Fruit fly (Drosophila melanogaster) whole organism, embryonic: ENCODE results near the gene CG6028.
A peak's percentile ranks its signal among the peaks of the same experiment; 100 is the strongest.

Source experiments
- Awh ChIP-seq: fragments of 200-800 bp; sonication (Bioruptor generic); IDR thresholded peaks from 2 replicates; pipeline ENCODE4, ENCODE4 v1.3.6; 2022; ENCODE audit warnings: missing biosample characterization, missing genetic modification characterization
- CG10543 ChIP-seq: fragments of 200-800 bp; sonication (Bioruptor generic); optimal IDR thresholded peaks from 3 replicates; lab custom pipeline; 2017; ENCODE audit warnings: missing biosample characterization, mild to moderate bottlenecking, missing genetic modification characterization, moderate library complexity
- CG10979 ChIP-seq: fragments of 200-800 bp; sonication (Bioruptor generic); optimal IDR thresholded peaks from 2 replicates; lab custom pipeline; 2018; ENCODE audit warnings: missing biosample characterization, mild to moderate bottlenecking, missing genetic modification characterization, moderate library complexity
- CG12071 ChIP-seq: fragments of 200-800 bp; sonication (Bioruptor generic); optimal IDR thresholded peaks from 3 replicates; lab custom pipeline; 2018; ENCODE audit warnings: missing biosample characterization, mild to moderate bottlenecking, missing genetic modification characterization
- CG14050 ChIP-seq: fragments of 200-800 bp; sonication (Bioruptor generic); IDR thresholded peaks from 3 replicates; pipeline ENCODE4 v1.3.6; 2022; ENCODE audit warnings: missing biosample characterization, missing genetic modification characterization
- CG17359 ChIP-seq: fragments of 200-800 bp; sonication (Bioruptor generic); optimal IDR thresholded peaks from 3 replicates; lab custom pipeline; 2018; ENCODE audit warnings: missing biosample characterization, mild to moderate bottlenecking, missing genetic modification characterization, moderate library complexity
- CG17385 ChIP-seq: fragments of 200-800 bp; sonication (Bioruptor generic); optimal IDR thresholded peaks from 3 replicates; lab custom pipeline; 2018; ENCODE audit warnings: missing biosample characterization, mild to moderate bottlenecking, missing genetic modification characterization
- CG2199 ChIP-seq: fragments of 200-800 bp; sonication (Bioruptor generic); IDR thresholded peaks from 3 replicates; pipeline ENCODE4 v1.3.6; 2022; ENCODE audit warnings: missing biosample characterization, missing genetic modification characterization
- CG31441 ChIP-seq: fragments of 200-800 bp; sonication (Bioruptor generic); IDR thresholded peaks from 2 replicates; pipeline ENCODE4 v1.3.6; 2022; ENCODE audit warnings: missing biosample characterization, missing genetic modification characterization
- CG5953 ChIP-seq: fragments of 200-800 bp; sonication (Bioruptor generic); IDR thresholded peaks from 2 replicates; pipeline ENCODE4 v1.3.6; 2022; ENCODE audit warnings: missing biosample characterization, missing genetic modification characterization
- CG6765 ChIP-seq: fragments of 200-800 bp; sonication (Bioruptor generic); optimal IDR thresholded peaks from 3 replicates; lab custom pipeline; 2017; ENCODE audit warnings: missing biosample characterization, mild to moderate bottlenecking, missing genetic modification characterization
- CG6791 ChIP-seq: fragments of 200-800 bp; sonication (Bioruptor generic); IDR thresholded peaks from 3 replicates; pipeline ENCODE4 v1.3.6; 2022; ENCODE audit warnings: missing biosample characterization, missing genetic modification characterization; ENCODE audit not compliant: partially characterized antibody
- CG6813 ChIP-seq: fragments of 200-800 bp; sonication (Bioruptor generic); optimal IDR thresholded peaks from 2 replicates; lab custom pipeline; 2017; ENCODE audit warnings: missing biosample characterization, missing genetic modification characterization, mild to moderate bottlenecking, moderate library complexity, missing genetic modification reagents
- CTCF ChIP-seq: fragments of 200-800 bp; sonication (Bioruptor generic); optimal IDR thresholded peaks from 2 replicates; lab custom pipeline; 2017; ENCODE audit warnings: missing biosample characterization, mild to moderate bottlenecking, missing genetic modification characterization, moderate library complexity
- Doc3 ChIP-seq: fragments of 200-800 bp; sonication (Bioruptor generic); IDR thresholded peaks from 3 replicates; pipeline ENCODE4 v1.3.6; 2022; ENCODE audit warnings: missing biosample characterization, missing genetic modification characterization; ENCODE audit not compliant: partially characterized antibody
- Dref ChIP-seq: fragments of 200-800 bp; sonication (Bioruptor generic); IDR thresholded peaks from 2 replicates; pipeline ENCODE4 v1.3.6; 2022; ENCODE audit warnings: missing biosample characterization, missing genetic modification characterization
- Ets65A ChIP-seq: fragments of 200-800 bp; sonication (Bioruptor generic); peaks from one replicate; lab custom pipeline; 2016; ENCODE audit warnings: missing biosample characterization, missing genetic modification characterization
- H15 ChIP-seq: fragments of 200-800 bp; sonication (Bioruptor generic); IDR thresholded peaks from 3 replicates; pipeline ENCODE4 v1.3.6; 2022; ENCODE audit warnings: missing biosample characterization, missing genetic modification characterization
- Hr39 ChIP-seq: fragments of >200 bp; optimal IDR thresholded peaks from 2 replicates; lab custom pipeline; 2017
- Hsf ChIP-seq: fragments of 200-800 bp; sonication (Bioruptor generic); optimal IDR thresholded peaks from 3 replicates; lab custom pipeline; 2016; ENCODE audit warnings: missing biosample characterization, missing genetic modification characterization
- Meics ChIP-seq: fragments of 200-800 bp; sonication (Bioruptor generic); optimal IDR thresholded peaks from 2 replicates; lab custom pipeline; 2017; ENCODE audit warnings: missing biosample characterization, mild to moderate bottlenecking, missing genetic modification characterization
- Stat92E ChIP-seq, 3 experiments: fragments of >200 bp in 2 of 3; fragments of 200-800 bp in 1 of 3; sonication (Bioruptor generic) in 1 of 3; optimal IDR thresholded peaks; 2 replicates each; lab custom pipeline; 2017 to 2019; ENCODE audit warnings: missing biosample characterization in 3 of 3, missing genetic modification characterization in 3 of 3, mild to moderate bottlenecking in 1 of 3, moderate library complexity in 1 of 3
- ato ChIP-seq: fragments of 200-800 bp; sonication (Bioruptor generic); IDR thresholded peaks from 2 replicates; pipeline ENCODE4 v1.3.6; 2022; ENCODE audit warnings: missing biosample characterization, missing genetic modification characterization; ENCODE audit not compliant: partially characterized antibody
- az2 ChIP-seq: fragments of 200-800 bp; sonication (Bioruptor generic); optimal IDR thresholded peaks from 3 replicates; lab custom pipeline; 2016; ENCODE audit warnings: missing biosample characterization, missing genetic modification characterization
- bsh ChIP-seq, 2 experiments: fragments of 200-800 bp; sonication (Bioruptor generic); optimal IDR thresholded peaks; 2 replicates each; lab custom pipeline; 2017 to 2018; ENCODE audit warnings: mild to moderate bottlenecking in 2 of 2, missing biosample characterization in 2 of 2, missing genetic modification characterization in 2 of 2, moderate library complexity in 1 of 2
- cas ChIP-seq: fragments of 200-800 bp; sonication (Bioruptor generic); IDR thresholded peaks from 2 replicates; pipeline ENCODE4 v1.3.6; 2022; ENCODE audit warnings: missing biosample characterization, missing genetic modification characterization
- emc ChIP-seq: fragments of 200-800 bp; sonication (Bioruptor generic); optimal IDR thresholded peaks from 2 replicates; lab custom pipeline; 2016; ENCODE audit warnings: missing biosample characterization, missing genetic modification characterization
- exex ChIP-seq: fragments of 200-800 bp; sonication (Bioruptor generic); optimal IDR thresholded peaks from 4 replicates; lab custom pipeline; 2018; ENCODE audit warnings: missing biosample characterization, mild to moderate bottlenecking, missing genetic modification characterization, moderate library complexity
- fd64A ChIP-seq: fragments of 200-800 bp; sonication (Bioruptor generic); optimal IDR thresholded peaks from 3 replicates; lab custom pipeline; 2018; ENCODE audit warnings: missing biosample characterization, mild to moderate bottlenecking, missing genetic modification characterization
- gcm2 ChIP-seq: fragments of 200-800 bp; sonication (Bioruptor generic); optimal IDR thresholded peaks from 2 replicates; lab custom pipeline; 2016; ENCODE audit warnings: missing biosample characterization, missing genetic modification characterization
- hkb ChIP-seq, 2 experiments: fragments of 200-800 bp in 1 of 2; fragments of >200 bp in 1 of 2; sonication (Bioruptor generic) in 1 of 2; IDR thresholded peaks in 1 of 2; optimal IDR thresholded peaks in 1 of 2; 2 replicates each; pipeline versions ENCODE4 v1.3.6 to Lab custom; 2017 to 2022; ENCODE audit warnings: missing biosample characterization in 1 of 2, missing genetic modification characterization in 1 of 2
- jigr1 ChIP-seq: fragments of 200-800 bp; sonication (Bioruptor generic); IDR thresholded peaks from 3 replicates; pipeline ENCODE4 v1.3.6; 2022; ENCODE audit warnings: missing biosample characterization, missing genetic modification characterization
- lbe ChIP-seq: fragments of 200-800 bp; sonication (Bioruptor generic); optimal IDR thresholded peaks from 2 replicates; lab custom pipeline; 2016; ENCODE audit warnings: missing biosample characterization, mild to moderate bottlenecking, missing genetic modification characterization
- oc ChIP-seq: fragments of 200-800 bp; sonication (Bioruptor generic); optimal IDR thresholded peaks from 2 replicates; lab custom pipeline; 2018; ENCODE audit warnings: missing biosample characterization, mild to moderate bottlenecking, missing genetic modification characterization, moderate library complexity
- pzg ChIP-seq: fragments of 200-800 bp; sonication (Bioruptor generic); optimal IDR thresholded peaks from 3 replicates; lab custom pipeline; 2018; ENCODE audit warnings: missing biosample characterization, mild to moderate bottlenecking, missing genetic modification characterization, moderate library complexity
- sens ChIP-seq: fragments of 200-800 bp; sonication (Bioruptor generic); peaks from one replicate; lab custom pipeline; 2016; ENCODE audit warnings: missing biosample characterization, missing genetic modification characterization
- sima ChIP-seq: fragments of 200-800 bp; sonication (Bioruptor generic); optimal IDR thresholded peaks from 2 replicates; lab custom pipeline; 2016; ENCODE audit warnings: missing biosample characterization, missing genetic modification characterization
- slbo ChIP-seq: fragments of 200-800 bp; sonication (Bioruptor generic); IDR thresholded peaks from 2 replicates; pipeline ENCODE4 v1.3.6; 2022; ENCODE audit warnings: missing biosample characterization, missing genetic modification characterization
- stwl ChIP-seq: fragments of 200-800 bp; sonication (Bioruptor generic); optimal IDR thresholded peaks from 3 replicates; lab custom pipeline; 2018; ENCODE audit warnings: missing biosample characterization, mild to moderate bottlenecking, missing genetic modification characterization, moderate library complexity
- ttk ChIP-seq: fragments of 200-800 bp; sonication (Bioruptor generic); IDR thresholded peaks from 2 replicates; pipeline ENCODE4 v2.1.2; 2022; ENCODE audit warnings: missing biosample characterization, missing genetic modification characterization
- z ChIP-seq: fragments of 200-800 bp; sonication (Bioruptor generic); IDR thresholded peaks from 3 replicates; pipeline ENCODE4 v1.3.6; 2022; ENCODE audit warnings: missing biosample characterization, missing genetic modification characterization
- zfh1 ChIP-seq: fragments of 200-800 bp; sonication (Bioruptor generic); IDR thresholded peaks from 3 replicates; pipeline ENCODE4 v1.3.6; 2022; ENCODE audit warnings: missing biosample characterization, missing genetic modification characterization

CG6028 gene

dm6 chr3R:22025320-22025719, at the start of gene CG6028 (continued):
- TF ChIP-seq hkb (optimal IDR thresholded peaks at IDR 0.05; lab: Kevin White, UChicago): no peak
- peak; percentile 49; the same call in 1 of the 2 replicates for TF ChIP-seq hkb (GFP tag; IDR thresholded peaks at IDR 0.05; lab: Robert Waterston, UW)
- no peak for TF ChIP-seq Meics
- TF ChIP-seq CG6765 (GFP tag; lab: Kevin White, UChicago): peak; percentile 22
- TF ChIP-seq lbe (GFP tag; lab: Kevin White, UChicago): peak; percentile 19
- TF ChIP-seq gcm2: no peak
- TF ChIP-seq az2 (GFP tag; lab: Kevin White, UChicago): peak; percentile 18
- peak; percentile 40 for TF ChIP-seq CG31441 (GFP tag; lab: Robert Waterston, UW)
- TF ChIP-seq CG17385 (GFP tag; lab: Kevin White, UChicago): peak; percentile 5
- TF ChIP-seq sima: no peak
- peak; percentile 6 for TF ChIP-seq CG17359
- TF ChIP-seq Doc3 (GFP tag; lab: Robert Waterston, UW): peak; percentile 40; the same call in 1 of the 3 replicates
- TF ChIP-seq pzg (GFP tag; lab: Kevin White, UChicago): peak; percentile 32
- TF ChIP-seq stwl (tag; lab: Kevin White, UChicago): peak; percentile 80
- TF ChIP-seq sens (GFP tag; lab: Kevin White, UChicago): peak; percentile 78
- TF ChIP-seq slbo (GFP tag; lab: Robert Waterston, UW): peak; percentile 61; the same call in 1 of the 2 replicates
- no peak for TF ChIP-seq cas
- peak; percentile 45 for TF ChIP-seq exex (tag; lab: Kevin White, UChicago)
- TF ChIP-seq CG14050: no peak

DNA sequence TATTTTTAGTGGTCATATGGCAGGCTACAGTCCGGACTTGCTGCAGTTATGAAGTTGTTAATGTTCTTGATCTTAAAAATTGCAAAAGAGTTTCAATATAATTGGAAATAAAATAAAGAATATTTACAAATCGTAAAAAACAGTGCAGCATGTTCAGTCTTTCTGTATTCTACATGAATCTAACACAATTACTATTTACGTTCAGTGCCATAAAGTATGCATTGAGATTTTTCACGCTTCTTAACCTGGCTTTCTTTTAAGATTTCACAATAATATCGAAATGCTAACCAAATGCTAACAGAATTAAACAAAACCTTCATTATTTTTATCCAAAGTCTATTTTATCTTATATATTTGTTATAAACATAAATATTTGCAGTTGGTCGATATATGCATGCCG, 47.2 kb upstream of the CG6028 start:
- TF ChIP-seq H15: no peak
- TF ChIP-seq CG2199 (GFP tag; lab: Robert Waterston, UW): peak; percentile 88
- TF ChIP-seq emc (GFP tag; lab: Kevin White, UChicago): no peak
- peak; percentile 53 for TF ChIP-seq CTCF (GFP tag; lab: Kevin White, UChicago)
- TF ChIP-seq Hsf (GFP tag; lab: Kevin White, UChicago): no peak
- TF ChIP-seq CG10979 (tag; lab: Kevin White, UChicago): no peak
- TF ChIP-seq jigr1 (GFP tag; lab: Robert Waterston, UW): no peak
- TF ChIP-seq CG5953 (GFP tag; lab: Robert Waterston, UW): no peak
- no peak for TF ChIP-seq CG10543
- TF ChIP-seq stwl (tag; lab: Kevin White, UChicago): peak; percentile 85

DNA sequence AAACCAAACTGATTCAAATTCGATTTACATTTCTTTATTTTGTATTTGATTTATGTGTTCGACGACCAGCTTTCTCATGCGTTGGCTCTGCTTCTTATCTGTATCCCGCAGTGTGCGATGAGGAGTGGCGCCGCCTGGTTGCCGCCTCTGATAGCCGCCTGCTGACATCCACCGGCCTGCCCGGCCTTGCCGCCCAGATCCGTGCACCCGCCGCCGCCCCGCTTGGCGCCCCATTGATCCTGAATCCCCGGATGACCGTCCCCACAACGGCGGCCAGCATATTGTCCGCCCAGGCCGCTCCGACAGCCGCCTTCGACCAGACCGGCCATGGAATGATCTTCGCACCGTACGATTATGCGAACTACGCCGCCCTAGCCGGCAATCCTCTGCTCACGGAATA, 46.3 kb upstream of the CG6028 start:
- no peak for TF ChIP-seq Dref (GFP tag; lab: Robert Waterston, UW)
- peak; percentile 57 for TF ChIP-seq Hr39 (lab: Kevin White, UChicago)
- peak; percentile 11 for TF ChIP-seq Ets65A (GFP tag; lab: Kevin White, UChicago)
- no peak for TF ChIP-seq ttk (GFP tag; lab: Robert Waterston, UW)
- 0 out of 3 replicates have a peak, but pooled peaks have one; percentile 11 for TF ChIP-seq z (GFP tag; lab: Robert Waterston, UW)
- TF ChIP-seq zfh1 (GFP tag; lab: Robert Waterston, UW): 0 out of 3 replicates have a peak, but pooled peaks have one; percentile 28
- 0 out of 2 replicates have a peak, but pooled peaks have one; percentile 6 for TF ChIP-seq ato (GFP tag; lab: Robert Waterston, UW)
- no peak for TF ChIP-seq CG6791
- TF ChIP-seq Stat92E (GFP tag; optimal IDR thresholded peaks at IDR 0.05; lab: Kevin White, UChicago): no peak

- TF ChIP-seq CG12071 (GFP tag; lab: Kevin White, UChicago) (peak; percentile 54), oc (tag; lab: Kevin White, UChicago) (no peak), fd64A (GFP tag; lab: Kevin White, UChicago) (peak; percentile 12), sens (GFP tag; lab: Kevin White, UChicago) (peak; percentile 77), CG10979 (tag; lab: Kevin White, UChicago) (no peak), Awh (GFP tag; lab: Robert Waterston, UW) (0 out of 2 replicates have a peak, but pooled peaks have one; percentile 15), bsh (GFP tag; optimal IDR thresholded peaks at IDR 0.05; lab: Kevin White, UChicago) (peak in 1 of 2 experiments; percentile 6), CG6813 (GFP tag; lab: Kevin White, UChicago) (peak; percentile 13)
These were observed 41.9 kb upstream of the CG6028 start for dm6 chr3R:22067235-22067634.
